Fruit fly (Drosophila melanogaster): ENCODE results near the gene Cp15.
A peak's percentile ranks its signal among the peaks of the same experiment; 100 is the strongest.

Gene Cp15

dm6 chr3L:8697862-8698261 lies 30.4 kb upstream of the Cp15 start (continued):
- TF ChIP-seq chinmo (GFP tag; IDR thresholded peaks at IDR 0.05; ENCODE audit: partially characterized antibody): peak; percentile 89; the same call in 3 of the 4 replicates
- TF ChIP-seq zen (tag; optimal IDR thresholded peaks at IDR 0.05): no peak
- TF ChIP-seq H15 (GFP tag; IDR thresholded peaks at IDR 0.05): no peak
- TF ChIP-seq pros (GFP tag; optimal IDR thresholded peaks at IDR 0.05): no peak
- no peak for TF ChIP-seq corto (GFP tag; optimal IDR thresholded peaks at IDR 0.05)
- TF ChIP-seq CG13424 (tag; optimal IDR thresholded peaks at IDR 0.05): no peak
- TF ChIP-seq CG14667 (GFP tag; IDR thresholded peaks at IDR 0.05): no peak
- 0 out of 2 replicates have a peak, but pooled peaks have one; percentile 5 for TF ChIP-seq CG10321 (GFP tag; IDR thresholded peaks at IDR 0.05)
- TF ChIP-seq tio (GFP tag; optimal IDR thresholded peaks at IDR 0.05): no peak
- TF ChIP-seq nom (GFP tag; optimal IDR thresholded peaks at IDR 0.05): peak; percentile 93
- TF ChIP-seq GATAe (GFP tag; conservative IDR thresholded peaks at IDR 0.05): no peak
- TF ChIP-seq Stat92E (GFP tag; optimal IDR thresholded peaks at IDR 0.05): no peak
- TF ChIP-seq gsb-n (tag; optimal IDR thresholded peaks at IDR 0.05): no peak
- TF ChIP-seq br (optimal IDR thresholded peaks at IDR 0.05): no peak
- TF ChIP-seq Dp (GFP tag; optimal IDR thresholded peaks at IDR 0.05): no peak
- no peak for TF ChIP-seq CG12104 (GFP tag; optimal IDR thresholded peaks at IDR 0.05)
- TF ChIP-seq PHDP (tag; optimal IDR thresholded peaks at IDR 0.05): no peak
- TF ChIP-seq H2.0 (GFP tag; IDR thresholded peaks at IDR 0.05): no peak
- TF ChIP-seq CG11398 (GFP tag; optimal IDR thresholded peaks at IDR 0.05): no peak
- no peak for TF ChIP-seq CG1832 (GFP tag; optimal IDR thresholded peaks at IDR 0.05)
- no peak for TF ChIP-seq CG30403 (GFP tag; optimal IDR thresholded peaks at IDR 0.05)
- no peak for TF ChIP-seq Hsf (GFP tag; optimal IDR thresholded peaks at IDR 0.05)
- TF ChIP-seq CG4707 (GFP tag; optimal IDR thresholded peaks at IDR 0.05): no peak
- no peak for TF ChIP-seq jigr1 (GFP tag; IDR thresholded peaks at IDR 0.05)
- no peak for TF ChIP-seq CG5245 (GFP tag; optimal IDR thresholded peaks at IDR 0.05)
- no peak for TF ChIP-seq B-H1 (GFP tag; IDR thresholded peaks at IDR 0.05)
- no peak for TF ChIP-seq sna (GFP tag; IDR thresholded peaks at IDR 0.05; ENCODE audit: partially characterized antibody)
- no peak for TF ChIP-seq Sry-β (GFP tag; optimal IDR thresholded peaks at IDR 0.05)
- no peak for TF ChIP-seq CG2889 (GFP tag; IDR thresholded peaks at IDR 0.05)
- 0 out of 2 replicates have a peak, but pooled peaks have one; percentile 36 for TF ChIP-seq ham (GFP tag; IDR thresholded peaks at IDR 0.05)
- TF ChIP-seq CG15269 (tag; optimal IDR thresholded peaks at IDR 0.05): peak; percentile 45
- TF ChIP-seq her (GFP tag; optimal IDR thresholded peaks at IDR 0.05): no peak
- no peak for TF ChIP-seq Hr51 (GFP tag; optimal IDR thresholded peaks at IDR 0.05)
- TF ChIP-seq CG7987 (GFP tag; optimal IDR thresholded peaks at IDR 0.05): peak; percentile 99
- no peak for TF ChIP-seq gfzf (GFP tag; optimal IDR thresholded peaks at IDR 0.05)
- TF ChIP-seq Gsc (GFP tag; IDR thresholded peaks at IDR 0.05): no peak
- peak; percentile 37; the same call in 1 of the 2 replicates for TF ChIP-seq CG14014 (GFP tag; IDR thresholded peaks at IDR 0.05)
- TF ChIP-seq CG31441 (GFP tag; IDR thresholded peaks at IDR 0.05): no peak
- TF ChIP-seq Poxn (GFP tag; IDR thresholded peaks at IDR 0.05): no peak
- TF ChIP-seq gcm (GFP tag; optimal IDR thresholded peaks at IDR 0.05): no peak
- TF ChIP-seq bcd (GFP tag; optimal IDR thresholded peaks at IDR 0.05): no peak
- no peak for TF ChIP-seq CG2202 (tag; optimal IDR thresholded peaks at IDR 0.05)
- TF ChIP-seq mirr (GFP tag; optimal IDR thresholded peaks at IDR 0.05): peak; percentile 73
- TF ChIP-seq Blimp-1 (GFP tag; optimal IDR thresholded peaks at IDR 0.05): no peak
- TF ChIP-seq CG17385 (GFP tag; optimal IDR thresholded peaks at IDR 0.05): no peak
- TF ChIP-seq YL-1 (GFP tag; optimal IDR thresholded peaks at IDR 0.05): no peak
- TF ChIP-seq CoRest (tag; optimal IDR thresholded peaks at IDR 0.05): no peak
- no peak for TF ChIP-seq sqz (GFP tag; optimal IDR thresholded peaks at IDR 0.05)
- TF ChIP-seq CG17328 (GFP tag; IDR thresholded peaks at IDR 0.05): no peak
- no peak for TF ChIP-seq pan (optimal IDR thresholded peaks at IDR 0.05)
- no peak for TF ChIP-seq pan (GFP tag; optimal IDR thresholded peaks at IDR 0.05 in 1 of 2, IDR thresholded peaks at IDR 0.05 in 1 of 2)

Data from whole organism, embryonic.